Worm (Caenorhabditis elegans) whole organism, early embryonic: ENCODE measurements around the gene M03A1.3.

Experiments
- F13C5.2 ChIP-seq: sonication (generic microtip); optimal IDR thresholded peaks from 2 replicates; lab custom pipeline; 2017; ENCODE audit warnings: mild to moderate bottlenecking, missing genetic modification characterization, inconsistent platforms, missing compliant biosample characterization
- ama-1 ChIP-seq: fragments of 150-350 bp; optimal IDR thresholded peaks from 2 replicates; lab custom pipeline; 2014
- ceh-13 ChIP-seq: fragments of 200-800 bp; sonication (Bioruptor generic); optimal IDR thresholded peaks from 2 replicates; lab custom pipeline; 2018; ENCODE audit warnings: mild to moderate bottlenecking, missing genetic modification characterization, missing compliant biosample characterization
- ets-7 ChIP-seq: sonication (generic microtip); optimal IDR thresholded peaks from 2 replicates; lab custom pipeline; 2016; ENCODE audit warnings: missing genotype, missing genetic modification characterization, missing compliant biosample characterization
- hnd-1 ChIP-seq: sonication (generic microtip); optimal IDR thresholded peaks from 2 replicates; lab custom pipeline; 2016; ENCODE audit warnings: missing genetic modification characterization, missing compliant biosample characterization
- tbx-11 ChIP-seq: fragments of 200-800 bp; sonication (Bioruptor generic); IDR thresholded peaks from 2 replicates; pipeline ENCODE4 v1.3.6; 2022; ENCODE audit warnings: missing genetic modification characterization, missing compliant biosample characterization
- tbx-37 ChIP-seq: fragments of 200-800 bp; sonication (Bioruptor generic); conservative IDR thresholded peaks from 2 replicates; pipeline ENCODE4 v1.3.6; 2022; ENCODE audit warnings: missing genetic modification reagents, missing genetic modification characterization, missing compliant biosample characterization
- tra-4 ChIP-seq: sonication (generic microtip); optimal IDR thresholded peaks from 2 replicates; lab custom pipeline; 2017; ENCODE audit warnings: missing genetic modification characterization, missing compliant biosample characterization

DNA sequence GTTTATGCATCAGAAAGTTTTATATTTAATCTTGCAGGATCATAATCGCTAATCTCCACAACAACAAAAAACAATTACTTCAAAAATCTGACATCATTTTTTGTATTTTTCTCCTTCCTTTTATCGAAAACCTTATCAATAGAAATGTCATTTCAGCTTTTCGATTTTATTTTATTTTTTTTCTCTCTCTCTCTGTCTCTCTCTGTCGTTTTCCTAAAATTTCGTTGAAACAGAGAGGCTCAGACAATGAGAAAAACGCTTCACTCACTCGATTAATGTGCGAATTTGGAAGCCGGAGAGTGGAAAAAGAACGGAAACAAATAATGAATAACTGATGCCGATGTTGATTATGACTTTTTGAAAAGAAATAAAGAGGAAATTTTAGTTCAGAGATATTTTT, 46.6 kb downstream of the M03A1.3 start:
- TF ChIP-seq F13C5.2: no peak
- no peak for TF ChIP-seq ama-1 (lab: Kevin White, UChicago)
- no peak for TF ChIP-seq tra-4 (tag; lab: Kevin White, UChicago)
- TF ChIP-seq ets-7 (tag; lab: Kevin White, UChicago): no peak
- no peak for TF ChIP-seq tbx-37
- TF ChIP-seq tbx-11 (GFP tag; lab: Robert Waterston, UW): no peak
- no peak for TF ChIP-seq ceh-13 (GFP tag; lab: Kevin White, UChicago)
- no peak for TF ChIP-seq hnd-1 (tag; lab: Kevin White, UChicago)
